Fruit fly (Drosophila melanogaster): Measurements from ENCODE around the gene Naglu.

Naglu gene

dm6 chr2L:8382646-8383045, 29.0 kb downstream of the Naglu start, which contains the start of the genes CG13392 and Rcd4 (continued):
- TF ChIP-seq CG9876 (GFP tag; optimal IDR thresholded peaks at IDR 0.05) (peak; percentile 45), CG3847 (GFP tag; IDR thresholded peaks at IDR 0.05) (peak; percentile 79), CG2889 (GFP tag; IDR thresholded peaks at IDR 0.05) (no peak), pnt (GFP tag; optimal IDR thresholded peaks at IDR 0.05) (no peak), CG8924 (tag; optimal IDR thresholded peaks at IDR 0.05) (peak; percentile 20), mirr (GFP tag; optimal IDR thresholded peaks at IDR 0.05) (peak; percentile 65), crp (GFP tag; optimal IDR thresholded peaks at IDR 0.05) (peak; percentile 60 to 91), ewg (GFP tag; optimal IDR thresholded peaks at IDR 0.05) (peak; percentile 20), zf30C (GFP tag; optimal IDR thresholded peaks at IDR 0.05) (peak; percentile 36), HHEX (GFP tag; optimal IDR thresholded peaks at IDR 0.05) (peak; percentile 56), Elba2 (GFP tag; optimal IDR thresholded peaks at IDR 0.05) (no peak), MTF-1 (GFP tag; optimal IDR thresholded peaks at IDR 0.05; ENCODE audit: borderline replicate concordance) (peak; percentile 13), Doc3 (GFP tag; IDR thresholded peaks at IDR 0.05; ENCODE audit: partially characterized antibody) (peak; percentile 67; the same call in 1 of the 3 replicates), Myb (GFP tag; optimal IDR thresholded peaks at IDR 0.05) (peak; percentile 77), Lpt (GFP tag; optimal IDR thresholded peaks at IDR 0.05) (no peak), CG2712 (tag; optimal IDR thresholded peaks at IDR 0.05) (peak; percentile 46), CG10366 (GFP tag; IDR thresholded peaks at IDR 0.05) (peak; percentile 38; the same call in 1 of the 2 replicates), danr (GFP tag; IDR thresholded peaks at IDR 0.05) (no peak), CG13624 (GFP tag; optimal IDR thresholded peaks at IDR 0.05) (peak; percentile 85), CG13287 (GFP tag; IDR thresholded peaks at IDR 0.05; ENCODE audit: partially characterized antibody) (peak; percentile 80), CG1602 (GFP tag; optimal IDR thresholded peaks at IDR 0.05) (peak; percentile 7), br (optimal IDR thresholded peaks at IDR 0.05) (no peak), lbe (GFP tag; optimal IDR thresholded peaks at IDR 0.05) (peak; percentile 84), tup (GFP tag; optimal IDR thresholded peaks at IDR 0.05) (peak; percentile 76), CG17829 (tag; optimal IDR thresholded peaks at IDR 0.05) (peak; percentile 70), CG6791 (GFP tag; IDR thresholded peaks at IDR 0.05; ENCODE audit: partially characterized antibody) (peak; percentile 73), CG7839 (tag; optimal IDR thresholded peaks at IDR 0.05) (peak; percentile 36), slbo (GFP tag; IDR thresholded peaks at IDR 0.05) (peak; percentile 85), CG10565 (GFP tag; optimal IDR thresholded peaks at IDR 0.05) (no peak), ind (GFP tag; optimal IDR thresholded peaks at IDR 0.05) (peak; percentile 68), CG12744 (GFP tag; optimal IDR thresholded peaks at IDR 0.05) (peak; percentile 44), Ets65A (GFP tag) (peak; percentile 97), Dfd (GFP tag; optimal IDR thresholded peaks at IDR 0.05) (no peak), chinmo (GFP tag; IDR thresholded peaks at IDR 0.05; ENCODE audit: partially characterized antibody) (0 out of 4 replicates have a peak, but pooled peaks have one; percentile 56), sqz (GFP tag; optimal IDR thresholded peaks at IDR 0.05) (no peak), Nf-YA (GFP tag; IDR thresholded peaks at IDR 0.05) (no peak), ranshi (GFP tag; IDR thresholded peaks at IDR 0.05) (peak; percentile 67), Jarid2 (GFP tag; optimal IDR thresholded peaks at IDR 0.05) (no peak), Nf-YB (GFP tag; optimal IDR thresholded peaks at IDR 0.05) (peak; percentile 11), repo (GFP tag; optimal IDR thresholded peaks at IDR 0.05) (peak; percentile 62), sima (GFP tag; optimal IDR thresholded peaks at IDR 0.05) (no peak), lmd (GFP tag; IDR thresholded peaks at IDR 0.05) (peak; percentile 38; the same call in 1 of the 2 replicates), Atf3 (GFP tag; optimal IDR thresholded peaks at IDR 0.05) (peak; percentile 59), Bteb2 (GFP tag; optimal IDR thresholded peaks at IDR 0.05) (peak; percentile 57), CG42726 (GFP tag; IDR thresholded peaks at IDR 0.05; ENCODE audit: partially characterized antibody) (no peak), Drgx (GFP tag; IDR thresholded peaks at IDR 0.05) (peak; percentile 45; the same call in 1 of the 2 replicates), grau (tag; optimal IDR thresholded peaks at IDR 0.05) (peak; percentile 94), CG13296 (GFP tag; optimal IDR thresholded peaks at IDR 0.05) (peak; percentile 41), tio (GFP tag; optimal IDR thresholded peaks at IDR 0.05) (no peak), phol (tag; optimal IDR thresholded peaks at IDR 0.05) (peak; percentile 7), CG10431 (GFP tag; optimal IDR thresholded peaks at IDR 0.05) (peak; percentile 40)

All from whole organism, embryonic.